Worm (Caenorhabditis elegans): Measurements from ENCODE around the gene dcs-1.

DNA sequence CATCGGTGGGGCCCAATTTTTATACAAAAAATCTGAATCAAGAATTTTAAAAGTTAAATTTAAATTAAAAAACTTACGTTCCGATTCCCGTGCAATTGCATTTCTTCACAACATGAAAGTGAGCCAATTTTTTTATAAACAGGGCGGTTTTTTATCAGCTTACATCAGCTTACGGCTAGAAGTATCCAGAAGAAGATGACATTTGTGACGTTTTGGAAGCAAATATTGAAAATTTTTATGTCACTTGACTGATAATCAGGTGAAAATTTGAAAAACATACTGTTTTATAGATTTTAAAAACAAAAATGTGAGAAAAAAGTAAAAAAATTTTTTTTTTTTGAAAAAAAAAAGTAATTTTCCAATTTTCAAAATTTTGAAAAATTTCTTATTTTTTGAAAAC lies 44.7 kb upstream of the dcs-1 start, which contains the start of gene Y113G7A.22:
- TF ChIP-seq ref-1 (GFP tag; conservative IDR thresholded peaks at IDR 0.05) (no peak), klf-2 (GFP tag; conservative IDR thresholded peaks at IDR 0.05) (no peak), T22C8.4 (GFP tag; IDR thresholded peaks at IDR 0.05) (no peak)
